Fruit fly (Drosophila melanogaster) whole organism, wandering third instar larva: ENCODE results near the gene ato.

Source experiments
- Dif ChIP-seq: fragments of 200-275, 200-300 bp; sonication (Bioruptor generic); optimal IDR thresholded peaks from 2 replicates; lab custom pipeline; 2018; ENCODE audit warnings: missing biosample characterization, missing genetic modification characterization; ENCODE audit not compliant: partially characterized antibody
- Hr78 ChIP-seq: fragments of >200 bp; optimal IDR thresholded peaks from 2 replicates; lab custom pipeline; 2017; ENCODE audit warnings: missing biosample characterization, missing genetic modification characterization
- Hr83 ChIP-seq: fragments of 200-300 bp; sonication (Bioruptor generic); optimal IDR thresholded peaks from 2 replicates; lab custom pipeline; 2016; ENCODE audit warnings: missing biosample characterization, mild to moderate bottlenecking, missing genetic modification characterization, moderate library complexity; ENCODE audit not compliant: poor library complexity, severe bottlenecking
- br ChIP-seq: fragments of 200-800 bp; sonication (Bioruptor generic); optimal IDR thresholded peaks from 2 replicates; lab custom pipeline; 2016; ENCODE audit warnings: missing biosample characterization, missing genetic modification characterization
- pan ChIP-seq: fragments of >200 bp; optimal IDR thresholded peaks from 2 replicates; lab custom pipeline; 2017

- TF ChIP-seq Hr78 (GFP tag; lab: Kevin White, UChicago) (no peak), Dif (GFP tag; lab: Kevin White, UChicago) (no peak), Hr83 (GFP tag; lab: Kevin White, UChicago) (no peak), br (GFP tag; lab: Kevin White, UChicago) (no peak), pan (no peak)
These were observed 29.4 kb downstream of the ato start for dm6 chr3R:8307283-8307682.
